Fruit fly (Drosophila melanogaster) whole organism, prepupa: ENCODE results near the gene CG9922.

Experiments
- CG10631 ChIP-seq: fragments of 200-800 bp; sonication (Bioruptor generic); optimal IDR thresholded peaks from 2 replicates; lab custom pipeline; 2016; ENCODE audit warnings: missing biosample characterization, missing genetic modification characterization
- CG10669 ChIP-seq: fragments of 200-800 bp; sonication (Bioruptor generic); optimal IDR thresholded peaks from 3 replicates; lab custom pipeline; 2018; ENCODE audit warnings: missing biosample characterization, mild to moderate bottlenecking, missing genetic modification characterization, moderate library complexity
- CG11762 ChIP-seq: fragments of 200-800 bp; sonication (Bioruptor generic); optimal IDR thresholded peaks from 3 replicates; lab custom pipeline; 2016; ENCODE audit warnings: missing biosample characterization, missing genetic modification characterization; ENCODE audit not compliant: insufficient read depth
- CG11902 ChIP-seq: fragments of 200-800 bp; sonication (Bioruptor generic); optimal IDR thresholded peaks from 3 replicates; lab custom pipeline; 2016; ENCODE audit warnings: missing biosample characterization, missing genetic modification characterization
- CG1621 ChIP-seq: fragments of 200-800 bp; sonication (Bioruptor generic); optimal IDR thresholded peaks from 3 replicates; lab custom pipeline; 2018; ENCODE audit warnings: missing biosample characterization, mild to moderate bottlenecking, missing genetic modification characterization
- CG16779 ChIP-seq: fragments of 200-800 bp; sonication (Bioruptor generic); optimal IDR thresholded peaks from 3 replicates; lab custom pipeline; 2017; ENCODE audit warnings: missing biosample characterization, mild to moderate bottlenecking, missing genetic modification characterization
- CG31627 ChIP-seq: fragments of 200-800 bp; sonication (Bioruptor generic); optimal IDR thresholded peaks from 3 replicates; lab custom pipeline; 2016; ENCODE audit warnings: missing biosample characterization, missing genetic modification characterization
- CG34406 ChIP-seq: fragments of 200-800 bp; sonication (Bioruptor generic); optimal IDR thresholded peaks from 3 replicates; lab custom pipeline; 2016; ENCODE audit warnings: missing biosample characterization, missing genetic modification characterization
- CG3919 ChIP-seq: fragments of 200-800 bp; sonication (Bioruptor generic); optimal IDR thresholded peaks from 3 replicates; lab custom pipeline; 2016; ENCODE audit warnings: missing biosample characterization, missing genetic modification characterization
- CG4318 ChIP-seq: fragments of 200-800 bp; sonication (Bioruptor generic); optimal IDR thresholded peaks from 3 replicates; lab custom pipeline; 2017; ENCODE audit warnings: missing biosample characterization, mild to moderate bottlenecking, missing genetic modification characterization
- CG6163 ChIP-seq: fragments of 200-800 bp; sonication (Bioruptor generic); IDR thresholded peaks from 3 replicates; pipeline ENCODE4 v1.3.6; 2022; ENCODE audit warnings: missing biosample characterization, missing genetic modification characterization
- CG6276 ChIP-seq: fragments of 200-800 bp; sonication (Bioruptor generic); optimal IDR thresholded peaks from 2 replicates; lab custom pipeline; 2017; ENCODE audit warnings: missing biosample characterization, mild to moderate bottlenecking, missing genetic modification characterization
- CG6792 ChIP-seq: fragments of 200-800 bp; sonication (Bioruptor generic); optimal IDR thresholded peaks from 3 replicates; lab custom pipeline; 2016; ENCODE audit warnings: missing biosample characterization, missing genetic modification characterization
- CG6808 ChIP-seq: fragments of 200-800 bp; sonication (Bioruptor generic); optimal IDR thresholded peaks from 3 replicates; lab custom pipeline; 2017; ENCODE audit warnings: missing biosample characterization, missing genetic modification characterization, mild to moderate bottlenecking, moderate library complexity, missing genetic modification reagents
- CG7368 ChIP-seq: fragments of 200-800 bp; sonication (Bioruptor generic); optimal IDR thresholded peaks from 3 replicates; lab custom pipeline; 2016; ENCODE audit warnings: missing biosample characterization, missing genetic modification characterization
- CG8119 ChIP-seq: fragments of 200-800 bp; sonication (Bioruptor generic); IDR thresholded peaks from 3 replicates; pipeline ENCODE4 v1.3.6; 2022; ENCODE audit warnings: missing biosample characterization, missing genetic modification characterization
- CG8319 ChIP-seq: fragments of 200-800 bp; sonication (Bioruptor generic); optimal IDR thresholded peaks from 3 replicates; lab custom pipeline; 2016; ENCODE audit warnings: missing biosample characterization, missing genetic modification characterization
- CG8632 ChIP-seq: fragments of 200-800 bp; sonication (Bioruptor generic); optimal IDR thresholded peaks from 3 replicates; lab custom pipeline; 2016; ENCODE audit warnings: missing biosample characterization, missing genetic modification characterization
- CG9139 ChIP-seq: fragments of 200-800 bp; sonication (Bioruptor generic); optimal IDR thresholded peaks from 3 replicates; lab custom pipeline; 2017; ENCODE audit warnings: missing biosample characterization, mild to moderate bottlenecking, missing genetic modification characterization
- Eip75B ChIP-seq: fragments of 200-800 bp; sonication (Bioruptor generic); optimal IDR thresholded peaks from 3 replicates; lab custom pipeline; 2016; ENCODE audit warnings: missing biosample characterization, missing genetic modification characterization
- Eip93F ChIP-seq: fragments of 200-800 bp; sonication (Bioruptor generic); optimal IDR thresholded peaks from 2 replicates; lab custom pipeline; 2016; ENCODE audit warnings: missing biosample characterization, mild to moderate bottlenecking, missing genetic modification characterization
- Ets21C ChIP-seq: fragments of 200-800 bp; sonication (Bioruptor generic); optimal IDR thresholded peaks from 3 replicates; lab custom pipeline; 2016; ENCODE audit warnings: missing biosample characterization, missing genetic modification characterization
- Gug ChIP-seq: fragments of 200-800 bp; sonication (Bioruptor generic); IDR thresholded peaks from 2 replicates; pipeline ENCODE4 v1.3.6; 2022; ENCODE audit warnings: missing biosample characterization, missing genetic modification characterization
- Hr38 ChIP-seq: sonication (Bioruptor generic); optimal IDR thresholded peaks from 2 replicates; lab custom pipeline; 2016; ENCODE audit warnings: missing biosample characterization, missing genetic modification characterization
- Lpt ChIP-seq: fragments of 200-800 bp; sonication (Bioruptor generic); optimal IDR thresholded peaks from 3 replicates; lab custom pipeline; 2016; ENCODE audit warnings: missing biosample characterization, missing genetic modification characterization
- Met ChIP-seq: fragments of 200-800 bp; sonication (Bioruptor generic); optimal IDR thresholded peaks from 3 replicates; lab custom pipeline; 2016; ENCODE audit warnings: missing biosample characterization, missing genetic modification characterization
- OdsH ChIP-seq: fragments of 200-800 bp; sonication (Bioruptor generic); optimal IDR thresholded peaks from 3 replicates; lab custom pipeline; 2016; ENCODE audit warnings: missing biosample characterization, missing genetic modification characterization
- Smox ChIP-seq: fragments of 200-800 bp; sonication (Bioruptor generic); optimal IDR thresholded peaks from 3 replicates; lab custom pipeline; 2016; ENCODE audit warnings: missing biosample characterization, missing genetic modification characterization
- Sox14 ChIP-seq: fragments of 200-800 bp; sonication (Bioruptor generic); optimal IDR thresholded peaks from 3 replicates; lab custom pipeline; 2016; ENCODE audit warnings: missing biosample characterization, missing genetic modification characterization
- Sox15 ChIP-seq: fragments of 200-800 bp; sonication (Bioruptor generic); optimal IDR thresholded peaks from 3 replicates; lab custom pipeline; 2016; ENCODE audit warnings: missing biosample characterization, missing genetic modification characterization
- achi ChIP-seq: fragments of 200-800 bp; sonication (Bioruptor generic); optimal IDR thresholded peaks from 3 replicates; lab custom pipeline; 2016; ENCODE audit warnings: missing biosample characterization, missing genetic modification characterization
- cyc ChIP-seq: fragments of 200-800 bp; sonication (Bioruptor generic); optimal IDR thresholded peaks from 3 replicates; lab custom pipeline; 2016; ENCODE audit warnings: missing biosample characterization, missing genetic modification characterization
- dsx ChIP-seq: fragments of 200-800 bp; optimal IDR thresholded peaks from 3 replicates; lab custom pipeline; 2019; ENCODE audit warnings: missing biosample characterization, mild to moderate bottlenecking, missing genetic modification characterization, moderate library complexity; ENCODE audit not compliant: poor library complexity, severe bottlenecking
- esn ChIP-seq: fragments of 200-800 bp; sonication (Bioruptor generic); optimal IDR thresholded peaks from 2 replicates; lab custom pipeline; 2016; ENCODE audit warnings: missing biosample characterization, mild to moderate bottlenecking, missing genetic modification characterization, moderate library complexity
- fd59A ChIP-seq: fragments of 200-800 bp; sonication (Bioruptor generic); optimal IDR thresholded peaks from 2 replicates; lab custom pipeline; 2017; ENCODE audit warnings: missing biosample characterization, mild to moderate bottlenecking, missing genetic modification characterization, missing genetic modification reagents
- fd85E ChIP-seq: fragments of 200-800 bp; sonication (Bioruptor generic); optimal IDR thresholded peaks from 3 replicates; lab custom pipeline; 2016; ENCODE audit warnings: missing biosample characterization, missing genetic modification characterization
- fkh ChIP-seq: fragments of 200-800 bp; sonication (Bioruptor generic); optimal IDR thresholded peaks from 3 replicates; lab custom pipeline; 2017; ENCODE audit warnings: missing biosample characterization, mild to moderate bottlenecking, missing genetic modification characterization, moderate library complexity
- lz ChIP-seq: fragments of 200-800 bp; sonication (Bioruptor generic); optimal IDR thresholded peaks from 3 replicates; lab custom pipeline; 2016; ENCODE audit warnings: missing biosample characterization, missing genetic modification characterization
- net ChIP-seq: fragments of 200-800 bp; sonication (Bioruptor generic); optimal IDR thresholded peaks from 3 replicates; lab custom pipeline; 2016; ENCODE audit warnings: missing biosample characterization, missing genetic modification characterization
- pdm3 ChIP-seq: fragments of 200-800 bp; sonication (Bioruptor generic); optimal IDR thresholded peaks from 3 replicates; lab custom pipeline; 2016; ENCODE audit warnings: missing biosample characterization, missing genetic modification characterization
- salr ChIP-seq, 2 experiments: fragments of 200-800 bp; sonication (Bioruptor generic); optimal IDR thresholded peaks; 3 replicates each; lab custom pipeline; 2016 to 2018; ENCODE audit warnings: missing biosample characterization in 2 of 2, missing genetic modification characterization in 2 of 2, mild to moderate bottlenecking in 1 of 2
- spab ChIP-seq: fragments of 200-800 bp; sonication (Bioruptor generic); optimal IDR thresholded peaks from 2 replicates; lab custom pipeline; 2017; ENCODE audit warnings: missing biosample characterization, mild to moderate bottlenecking, missing genetic modification characterization, missing genetic modification reagents
- ss ChIP-seq, 2 experiments: fragments of 200-800 bp; sonication (Bioruptor generic); optimal IDR thresholded peaks; 2 replicates in 1 of 2; 3 replicates in 1 of 2; lab custom pipeline; 2017 to 2018; ENCODE audit warnings: mild to moderate bottlenecking in 2 of 2, missing biosample characterization in 2 of 2, missing genetic modification characterization in 2 of 2, moderate library complexity in 1 of 2
- svp ChIP-seq: fragments of 200-800 bp; sonication (Bioruptor generic); peaks from one replicate; lab custom pipeline; 2016; ENCODE audit warnings: missing biosample characterization, missing genetic modification characterization
- topi ChIP-seq: fragments of 200-800 bp; sonication (Bioruptor generic); optimal IDR thresholded peaks from 3 replicates; lab custom pipeline; 2016; ENCODE audit warnings: missing biosample characterization, missing genetic modification characterization

CG9922 gene

dm6 chr3R:14024919-14025387 lies 11.2 kb downstream of the CG9922 start (continued):
- TF ChIP-seq CG4318 (GFP tag; lab: Kevin White, UChicago) (no peak), salr (GFP tag; optimal IDR thresholded peaks at IDR 0.05; lab: Kevin White, UChicago) (no peak), CG3919 (GFP tag; lab: Kevin White, UChicago) (no peak), fkh (GFP tag; lab: Kevin White, UChicago) (peak; percentile 97), Eip75B (peak; percentile 52), CG11762 (GFP tag; lab: Kevin White, UChicago) (peak; percentile 1), CG10669 (GFP tag; lab: Kevin White, UChicago) (peak; percentile 39), svp (GFP tag; lab: Kevin White, UChicago) (peak; percentile 99), Gug (GFP tag; lab: Robert Waterston, UW) (0 out of 2 replicates have a peak, but pooled peaks have one; percentile 11), CG11902 (GFP tag; lab: Kevin White, UChicago) (no peak), CG8319 (GFP tag; lab: Kevin White, UChicago) (no peak), Sox15 (GFP tag; lab: Kevin White, UChicago) (peak; percentile 31), CG34406 (GFP tag; lab: Kevin White, UChicago) (peak; percentile 46), Hr38 (GFP tag; lab: Kevin White, UChicago) (no peak), esn (peak; percentile 62), achi (peak; percentile 54), Eip93F (GFP tag; lab: Kevin White, UChicago) (peak; percentile 75), OdsH (peak; percentile 35), ss (GFP tag; optimal IDR thresholded peaks at IDR 0.05; lab: Kevin White, UChicago) (peak; percentile 80 to 89), CG6792 (GFP tag; lab: Kevin White, UChicago) (peak; percentile 19), net (no peak), CG9139 (GFP tag; lab: Kevin White, UChicago) (peak; percentile 78), CG7368 (GFP tag; lab: Kevin White, UChicago) (peak; percentile 23), spab (GFP tag; lab: Kevin White, UChicago) (peak; percentile 51), topi (GFP tag; lab: Kevin White, UChicago) (peak; percentile 48), Ets21C (GFP tag; lab: Kevin White, UChicago) (peak; percentile 25)

- TF ChIP-seq lz (no peak), fd85E (GFP tag; lab: Kevin White, UChicago) (no peak), Smox (no peak), CG4318 (GFP tag; lab: Kevin White, UChicago) (no peak), dsx (GFP tag; lab: Kevin White, UChicago) (no peak), CG1621 (tag; lab: Kevin White, UChicago) (no peak), CG10631 (GFP tag; lab: Kevin White, UChicago) (no peak), CG8119 (GFP tag; lab: Robert Waterston, UW) (no peak), CG6163 (GFP tag; lab: Robert Waterston, UW) (no peak), CG6276 (GFP tag; lab: Kevin White, UChicago) (no peak), net (peak; percentile 7), OdsH (no peak), ss (GFP tag; optimal IDR thresholded peaks at IDR 0.05; lab: Kevin White, UChicago) (no peak), fd59A (GFP tag; lab: Kevin White, UChicago) (no peak), spab (GFP tag; lab: Kevin White, UChicago) (no peak), CG31627 (GFP tag; lab: Kevin White, UChicago) (no peak), CG3919 (GFP tag; lab: Kevin White, UChicago) (no peak), Gug (GFP tag; lab: Robert Waterston, UW) (no peak), pdm3 (GFP tag; lab: Kevin White, UChicago) (no peak), CG6808 (GFP tag; lab: Kevin White, UChicago) (no peak), CG11902 (GFP tag; lab: Kevin White, UChicago) (no peak), CG8319 (GFP tag; lab: Kevin White, UChicago) (peak; percentile 63), achi (no peak), cyc (GFP tag; lab: Kevin White, UChicago) (no peak), Lpt (no peak), fkh (GFP tag; lab: Kevin White, UChicago) (peak; percentile 52), Ets21C (GFP tag; lab: Kevin White, UChicago) (no peak), CG9139 (GFP tag; lab: Kevin White, UChicago) (no peak), Met (GFP tag; lab: Kevin White, UChicago) (no peak), CG8632 (GFP tag; lab: Kevin White, UChicago) (no peak), Hr38 (GFP tag; lab: Kevin White, UChicago) (no peak), Sox14 (GFP tag; lab: Kevin White, UChicago) (peak; percentile 69), CG16779 (tag; lab: Kevin White, UChicago) (no peak), CG7368 (GFP tag; lab: Kevin White, UChicago) (no peak)
Measured at dm6 chr3R:14024187-14024918, 11.8 kb downstream of the CG9922 start.
